Fruit fly (Drosophila melanogaster) whole organism, embryonic: ENCODE results near the gene nonA.

Experiments used
- Aef1 ChIP-seq: fragments of 200-800 bp; sonication (Bioruptor generic); IDR thresholded peaks from 3 replicates; pipeline ENCODE4 v1.3.6; 2022; ENCODE audit warnings: missing biosample characterization, missing genetic modification characterization
- BtbVII ChIP-seq: fragments of 200-800 bp; sonication (Bioruptor generic); optimal IDR thresholded peaks from 3 replicates; lab custom pipeline; 2017; ENCODE audit warnings: missing biosample characterization, mild to moderate bottlenecking, missing genetic modification characterization
- CG10321 ChIP-seq: fragments of 200-800 bp; sonication (Bioruptor generic); IDR thresholded peaks from 2 replicates; pipeline ENCODE4 v1.3.6; 2022; ENCODE audit warnings: missing biosample characterization, missing genetic modification characterization
- CG11093 ChIP-seq: fragments of 200-800 bp; sonication (Bioruptor generic); IDR thresholded peaks from 3 replicates; pipeline ENCODE4 v1.3.6; 2022; ENCODE audit warnings: missing biosample characterization, missing genetic modification characterization
- CG11247 ChIP-seq: fragments of 200-800 bp; sonication (Bioruptor generic); IDR thresholded peaks from 2 replicates; pipeline ENCODE4 v1.3.6; 2022; ENCODE audit warnings: missing biosample characterization, missing genetic modification characterization
- CG12155 ChIP-seq: fragments of 200-800 bp; sonication (Bioruptor generic); optimal IDR thresholded peaks from 3 replicates; lab custom pipeline; 2016; ENCODE audit warnings: missing biosample characterization, missing genetic modification characterization
- CG13123 ChIP-seq: fragments of 200-800 bp; sonication (Bioruptor generic); optimal IDR thresholded peaks from 2 replicates; lab custom pipeline; 2016; ENCODE audit warnings: missing biosample characterization, missing genetic modification characterization
- CG13424 ChIP-seq: fragments of 200-800 bp; sonication (Bioruptor generic); optimal IDR thresholded peaks from 2 replicates; lab custom pipeline; 2019; ENCODE audit warnings: missing biosample characterization, mild to moderate bottlenecking, missing genetic modification characterization, moderate library complexity
- CG13894 ChIP-seq: fragments of 200-800 bp; sonication (Bioruptor generic); optimal IDR thresholded peaks from 3 replicates; lab custom pipeline; 2018; ENCODE audit warnings: missing biosample characterization, mild to moderate bottlenecking, missing genetic modification characterization, moderate library complexity
- CG15696 ChIP-seq: fragments of 200-800 bp; sonication (Bioruptor generic); optimal IDR thresholded peaks from 2 replicates; lab custom pipeline; 2019; ENCODE audit warnings: missing biosample characterization, mild to moderate bottlenecking, missing genetic modification characterization, moderate library complexity
- CG16813 ChIP-seq: fragments of 200-800 bp; sonication (Bioruptor generic); IDR thresholded peaks from 3 replicates; pipeline ENCODE4 v1.3.6; 2022; ENCODE audit warnings: missing biosample characterization, missing genetic modification characterization; ENCODE audit not compliant: partially characterized antibody
- CG17612 ChIP-seq: fragments of 200-800 bp; sonication (Bioruptor generic); IDR thresholded peaks from 2 replicates; pipeline ENCODE4 v1.3.6; 2022; ENCODE audit warnings: missing biosample characterization, missing genetic modification characterization
- CG3163 ChIP-seq: fragments of 200-800 bp; sonication (Bioruptor generic); optimal IDR thresholded peaks from 3 replicates; lab custom pipeline; 2016; ENCODE audit warnings: missing biosample characterization, missing genetic modification characterization
- CG7786 ChIP-seq: fragments of 200-800 bp; sonication (Bioruptor generic); optimal IDR thresholded peaks from 2 replicates; lab custom pipeline; 2016; ENCODE audit warnings: missing biosample characterization, missing genetic modification characterization
- CG8089 ChIP-seq: fragments of 200-800 bp; sonication (Bioruptor generic); optimal IDR thresholded peaks from 3 replicates; lab custom pipeline; 2016; ENCODE audit warnings: missing biosample characterization, missing genetic modification characterization
- Dll ChIP-seq: fragments of 200-800 bp; sonication (Bioruptor generic); IDR thresholded peaks from 4 replicates; pipeline ENCODE4 v1.3.6; 2022; ENCODE audit warnings: missing biosample characterization, missing genetic modification characterization; ENCODE audit not compliant: partially characterized antibody
- Eip74EF ChIP-seq, 2 experiments: fragments of 200-800 bp in 1 of 2; fragments of >200 bp in 1 of 2; sonication (Bioruptor generic) in 1 of 2; optimal IDR thresholded peaks; 2 replicates each; lab custom pipeline; 2017 to 2019; ENCODE audit warnings: missing biosample characterization in 2 of 2, missing genetic modification characterization in 2 of 2, mild to moderate bottlenecking in 1 of 2, moderate library complexity in 1 of 2
- Fer1 ChIP-seq: fragments of 200-800 bp; sonication (Bioruptor generic); optimal IDR thresholded peaks from 2 replicates; lab custom pipeline; 2017; ENCODE audit warnings: missing biosample characterization, mild to moderate bottlenecking, missing genetic modification characterization
- HHEX ChIP-seq: fragments of 200-800 bp; sonication (Bioruptor generic); optimal IDR thresholded peaks from 3 replicates; lab custom pipeline; 2017; ENCODE audit warnings: missing biosample characterization, mild to moderate bottlenecking, missing genetic modification characterization, missing genetic modification reagents
- MTF-1 ChIP-seq: fragments of 200-800 bp; sonication (Bioruptor generic); optimal IDR thresholded peaks from 2 replicates; lab custom pipeline; 2018; ENCODE audit warnings: missing biosample characterization, mild to moderate bottlenecking, missing genetic modification characterization, borderline replicate concordance
- Mes4 ChIP-seq: fragments of 200-800 bp; sonication (Bioruptor generic); optimal IDR thresholded peaks from 2 replicates; lab custom pipeline; 2016; ENCODE audit warnings: missing biosample characterization, missing genetic modification characterization
- Optix ChIP-seq: fragments of 200-800 bp; sonication (Bioruptor generic); IDR thresholded peaks from 3 replicates; pipeline ENCODE4 v1.3.6; 2022; ENCODE audit warnings: missing biosample characterization, missing genetic modification characterization
- Ptx1 ChIP-seq: fragments of 200-800 bp; sonication (Bioruptor generic); IDR thresholded peaks from 2 replicates; pipeline ENCODE4 v1.3.6; 2022; ENCODE audit warnings: missing biosample characterization, missing genetic modification characterization
- Side ChIP-seq: fragments of 200-800 bp; sonication (Bioruptor generic); optimal IDR thresholded peaks from 2 replicates; lab custom pipeline; 2016; ENCODE audit warnings: missing biosample characterization, missing genetic modification characterization
- Six4 ChIP-seq: fragments of 200-800 bp; sonication (Bioruptor generic); optimal IDR thresholded peaks from 2 replicates; lab custom pipeline; 2016; ENCODE audit warnings: missing biosample characterization, missing genetic modification characterization
- Usf ChIP-seq: fragments of 200-800 bp; sonication (Bioruptor generic); optimal IDR thresholded peaks from 2 replicates; lab custom pipeline; 2017; ENCODE audit warnings: missing genotype, missing biosample characterization, missing genetic modification characterization
- aop ChIP-seq: fragments of 200-800 bp; sonication (Bioruptor generic); IDR thresholded peaks from 2 replicates; pipeline ENCODE4 v1.3.6; 2022; ENCODE audit warnings: missing biosample characterization, missing genetic modification characterization
- bbx ChIP-seq: fragments of 200-800 bp; sonication (Bioruptor generic); IDR thresholded peaks from 2 replicates; pipeline ENCODE4 v1.3.6; 2022; ENCODE audit warnings: missing biosample characterization, missing genetic modification characterization; ENCODE audit not compliant: partially characterized antibody
- bowl ChIP-seq: fragments of 200-800 bp; sonication (Bioruptor generic); IDR thresholded peaks from 2 replicates; pipeline ENCODE4 v1.3.6; 2022; ENCODE audit warnings: missing biosample characterization, missing genetic modification characterization
- da ChIP-seq: fragments of 200-800 bp; sonication (Bioruptor generic); optimal IDR thresholded peaks from 2 replicates; lab custom pipeline; 2016; ENCODE audit warnings: missing biosample characterization, missing genetic modification characterization
- esg ChIP-seq: fragments of 200-800 bp; sonication (Bioruptor generic); conservative IDR thresholded peaks from 2 replicates; pipeline ENCODE4 v1.3.6; 2022; ENCODE audit warnings: missing biosample characterization, missing genetic modification characterization
- fd3F ChIP-seq: fragments of 200-800 bp; sonication (Bioruptor generic); optimal IDR thresholded peaks from 2 replicates; lab custom pipeline; 2018; ENCODE audit warnings: missing biosample characterization, mild to moderate bottlenecking, missing genetic modification characterization, moderate library complexity
- grn ChIP-seq: fragments of 200-800 bp; sonication (Bioruptor generic); optimal IDR thresholded peaks from 3 replicates; lab custom pipeline; 2017; ENCODE audit warnings: missing biosample characterization, missing genetic modification characterization
- ham ChIP-seq: fragments of 200-800 bp; sonication (Bioruptor generic); IDR thresholded peaks from 2 replicates; pipeline ENCODE4 v1.3.6; 2022; ENCODE audit warnings: missing biosample characterization, missing genetic modification characterization
- hbn ChIP-seq: fragments of 200-800 bp; sonication (Bioruptor generic); IDR thresholded peaks from 2 replicates; pipeline ENCODE4 v1.3.6; 2022; ENCODE audit warnings: missing biosample characterization, missing genetic modification characterization; ENCODE audit not compliant: partially characterized antibody
- her ChIP-seq: fragments of 200-800 bp; sonication (Bioruptor generic); optimal IDR thresholded peaks from 2 replicates; lab custom pipeline; 2016; ENCODE audit warnings: missing biosample characterization, missing genetic modification characterization
- inv ChIP-seq: fragments of 200-800 bp; sonication (Bioruptor generic); IDR thresholded peaks from 2 replicates; pipeline ENCODE4 v1.3.6; 2022; ENCODE audit warnings: missing biosample characterization, missing genetic modification characterization; ENCODE audit not compliant: partially characterized antibody
- lilli ChIP-seq: fragments of 200-800 bp; sonication (Bioruptor generic); optimal IDR thresholded peaks from 3 replicates; lab custom pipeline; 2016; ENCODE audit warnings: missing biosample characterization, missing genetic modification characterization
- nau ChIP-seq: fragments of 200-800 bp; sonication (Bioruptor generic); optimal IDR thresholded peaks from 3 replicates; lab custom pipeline; 2017; ENCODE audit warnings: missing biosample characterization, mild to moderate bottlenecking, missing genetic modification characterization, missing genetic modification reagents
- nerfin-2 ChIP-seq: fragments of 200-800 bp; sonication (Bioruptor generic); IDR thresholded peaks from 2 replicates; pipeline ENCODE4 v1.3.6; 2022; ENCODE audit warnings: missing biosample characterization, missing genetic modification characterization; ENCODE audit not compliant: partially characterized antibody
- oc ChIP-seq: fragments of 200-800 bp; sonication (Bioruptor generic); optimal IDR thresholded peaks from 2 replicates; lab custom pipeline; 2018; ENCODE audit warnings: missing biosample characterization, mild to moderate bottlenecking, missing genetic modification characterization, moderate library complexity
- run ChIP-seq: fragments of 200-800 bp; sonication (Bioruptor generic); optimal IDR thresholded peaks from 3 replicates; lab custom pipeline; 2018; ENCODE audit warnings: missing biosample characterization, mild to moderate bottlenecking, missing genetic modification characterization
- so ChIP-seq: fragments of 200-800 bp; sonication (Bioruptor generic); IDR thresholded peaks from 3 replicates; pipeline ENCODE4 v1.3.6; 2022; ENCODE audit warnings: missing biosample characterization, missing genetic modification characterization
- sr ChIP-seq: fragments of 200-800 bp; sonication (Bioruptor generic); IDR thresholded peaks from 3 replicates; pipeline ENCODE4 v1.3.6; 2022; ENCODE audit warnings: missing biosample characterization, missing genetic modification characterization
- trh ChIP-seq: fragments of 200-800 bp; sonication (Bioruptor generic); optimal IDR thresholded peaks from 2 replicates; lab custom pipeline; 2016; ENCODE audit warnings: missing biosample characterization, missing genetic modification characterization
- tup ChIP-seq: fragments of 200-800 bp; sonication (Bioruptor generic); optimal IDR thresholded peaks from 2 replicates; lab custom pipeline; 2016; ENCODE audit warnings: missing biosample characterization, mild to moderate bottlenecking, missing genetic modification characterization, moderate library complexity
- unpg ChIP-seq: fragments of 200-800 bp; sonication (Bioruptor generic); optimal IDR thresholded peaks from 3 replicates; lab custom pipeline; 2018; ENCODE audit warnings: missing biosample characterization, mild to moderate bottlenecking, missing genetic modification characterization, moderate library complexity
- zen ChIP-seq: fragments of 200-800 bp; sonication (Bioruptor generic); optimal IDR thresholded peaks from 3 replicates; lab custom pipeline; 2018; ENCODE audit warnings: missing biosample characterization, mild to moderate bottlenecking, missing genetic modification characterization, moderate library complexity

The nonA gene

DNA sequence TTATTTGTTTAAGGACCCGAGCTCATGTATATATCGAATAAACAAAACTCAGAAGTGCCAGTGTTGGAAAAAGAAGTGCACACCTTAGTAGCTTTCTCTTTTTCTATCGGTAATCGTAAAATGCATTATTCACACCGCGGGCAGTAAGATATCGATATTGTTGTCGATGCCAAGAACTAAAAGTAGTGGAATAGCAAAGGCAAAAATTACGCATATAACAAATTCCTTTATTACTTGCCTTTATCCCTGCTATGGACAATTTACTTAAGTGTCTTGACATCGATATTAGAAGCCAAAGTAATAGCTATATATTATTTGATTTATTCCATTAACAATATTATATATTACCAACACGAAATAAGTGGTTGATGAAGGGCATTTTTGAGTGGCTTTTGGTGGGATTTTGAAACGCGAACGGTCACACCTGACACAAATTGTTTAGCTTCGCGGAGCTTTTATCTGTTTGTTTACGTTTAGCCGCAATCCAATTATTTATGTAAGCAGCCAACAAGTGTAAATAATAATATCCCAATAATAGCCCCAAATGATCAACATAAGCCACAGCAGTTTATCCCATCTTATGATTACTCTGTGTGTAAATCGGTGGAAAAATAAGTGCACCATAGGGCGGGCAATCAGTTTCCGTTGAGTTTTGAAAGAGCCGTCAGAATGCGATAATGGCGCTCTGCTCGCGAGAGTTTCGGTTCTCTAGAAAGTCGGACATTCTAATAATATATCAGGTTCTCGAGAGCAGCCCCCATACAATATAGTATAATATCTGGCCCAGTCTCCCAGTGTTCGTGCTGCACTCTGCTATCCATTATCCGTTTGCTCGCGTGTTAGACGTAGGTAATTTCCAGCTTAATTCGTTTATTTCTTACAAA is 23.7 kb downstream of the nonA start, which contains the start of the genes CG9992 and CG4239 (continued):
- TF ChIP-seq MTF-1, result no peak
- no peak for TF ChIP-seq nau (GFP tag; lab: Kevin White, UChicago)
- TF ChIP-seq run, result no peak
- TF ChIP-seq aop (GFP tag; lab: Robert Waterston, UW), result no peak
- peak in 1 of 2 experiments; percentile 66 for TF ChIP-seq Eip74EF (GFP tag; optimal IDR thresholded peaks at IDR 0.05; lab: Kevin White, UChicago)
- TF ChIP-seq nerfin-2 (GFP tag; lab: Robert Waterston, UW), result peak; percentile 52; the same call in 1 of the 2 replicates
- TF ChIP-seq Mes4 (GFP tag; lab: Kevin White, UChicago), result no peak
- TF ChIP-seq CG13123 (GFP tag; lab: Kevin White, UChicago), result no peak
- TF ChIP-seq CG13894, result peak; percentile 49
- TF ChIP-seq BtbVII (GFP tag; lab: Kevin White, UChicago), result no peak
- TF ChIP-seq CG10321, result no peak
- TF ChIP-seq CG16813 (GFP tag; lab: Robert Waterston, UW), result peak; percentile 75
- no peak for TF ChIP-seq sr (GFP tag; lab: Robert Waterston, UW)
- peak; percentile 69 for TF ChIP-seq bbx (GFP tag; lab: Robert Waterston, UW)
- TF ChIP-seq da (GFP tag; lab: Kevin White, UChicago), result no peak
- no peak for TF ChIP-seq CG3163 (GFP tag; lab: Kevin White, UChicago)
- TF ChIP-seq HHEX (GFP tag; lab: Kevin White, UChicago), result peak; percentile 20
- peak; percentile 40; the same call in 1 of the 3 replicates for TF ChIP-seq Aef1 (GFP tag; lab: Robert Waterston, UW)
- TF ChIP-seq esg, result peak; percentile 28; the same call in 1 of the 2 replicates
- peak; percentile 53 for TF ChIP-seq fd3F (GFP tag; lab: Kevin White, UChicago)
- TF ChIP-seq Dll, result peak; percentile 70; the same call in 2 of the 4 replicates
- TF ChIP-seq grn (GFP tag; lab: Kevin White, UChicago), result no peak
- TF ChIP-seq Fer1 (GFP tag; lab: Kevin White, UChicago), result no peak
- no peak for TF ChIP-seq bowl (GFP tag; lab: Robert Waterston, UW)
- no peak for TF ChIP-seq CG17612 (GFP tag; lab: Robert Waterston, UW)
- peak; percentile 24; the same call in 1 of the 2 replicates for TF ChIP-seq CG11247
- TF ChIP-seq Optix (GFP tag; lab: Robert Waterston, UW), result 0 out of 3 replicates have a peak, but pooled peaks have one; percentile 27
- peak; percentile 50 for TF ChIP-seq CG15696
- no peak for TF ChIP-seq ham
- 0 out of 2 replicates have a peak, but pooled peaks have one; percentile 42 for TF ChIP-seq inv (GFP tag; lab: Robert Waterston, UW)
- peak; percentile 31; the same call in 2 of the 3 replicates for TF ChIP-seq CG11093 (GFP tag; lab: Robert Waterston, UW)
- no peak; the same call in 2 of the 3 replicates for TF ChIP-seq so (GFP tag; lab: Robert Waterston, UW)
- TF ChIP-seq trh (GFP tag; lab: Kevin White, UChicago), result no peak
- TF ChIP-seq CG8089 (GFP tag; lab: Kevin White, UChicago), result no peak
- TF ChIP-seq Ptx1 (GFP tag; lab: Robert Waterston, UW), result peak; percentile 64
- TF ChIP-seq oc (tag; lab: Kevin White, UChicago), result no peak
- TF ChIP-seq Six4 (GFP tag; lab: Kevin White, UChicago), result no peak
- TF ChIP-seq unpg (GFP tag; lab: Kevin White, UChicago), result peak; percentile 40
- TF ChIP-seq hbn (GFP tag; lab: Robert Waterston, UW), result peak; percentile 43; the same call in 1 of the 2 replicates
- peak; percentile 55 for TF ChIP-seq Usf (GFP tag; lab: Kevin White, UChicago)
- TF ChIP-seq tup (GFP tag; lab: Kevin White, UChicago), result no peak
- TF ChIP-seq lilli (GFP tag; lab: Kevin White, UChicago), result peak; percentile 58
- TF ChIP-seq CG12155, result peak; percentile 59
- peak; percentile 5 for TF ChIP-seq her (GFP tag; lab: Kevin White, UChicago)
- TF ChIP-seq CG7786 (GFP tag; lab: Kevin White, UChicago), result peak; percentile 40
- TF ChIP-seq Side (GFP tag; lab: Kevin White, UChicago), result no peak
- TF ChIP-seq CG13424, result peak; percentile 73
- peak; percentile 68 for TF ChIP-seq zen
